Worm (Caenorhabditis elegans) whole organism, young adult: ENCODE measurements around the gene F35A5.8.

Source experiments
- C06A6.2 ChIP-seq: fragments of 200-800 bp; sonication (Bioruptor generic); conservative IDR thresholded peaks from 2 replicates; pipeline ENCODE4 v1.3.6; 2022; ENCODE audit warnings: missing genetic modification characterization, missing compliant biosample characterization
- F39B2.1 ChIP-seq: fragments of 200-800 bp; sonication (Bioruptor generic); IDR thresholded peaks from 2 replicates; pipeline ENCODE4 v1.3.6; 2022; ENCODE audit warnings: missing genetic modification reagents, missing genetic modification characterization, missing compliant biosample characterization
- F55B11.4 ChIP-seq: sonication (generic microtip); optimal IDR thresholded peaks from 2 replicates; lab custom pipeline; 2016; ENCODE audit warnings: missing compliant biosample characterization, missing genetic modification characterization, borderline replicate concordance; ENCODE audit not compliant: insufficient read depth
- Y56A3A.18 ChIP-seq: fragments of 200-800 bp; sonication (Bioruptor generic); IDR thresholded peaks from 2 replicates; pipeline ENCODE4 v1.3.6; 2022; ENCODE audit warnings: missing genetic modification reagents, missing genetic modification characterization, missing compliant biosample characterization
- ama-1 ChIP-seq, 3 experiments: fragments of 150-350 bp in 1 of 3; sonication (generic microtip) in 2 of 3; optimal IDR thresholded peaks; 2 replicates each; lab custom pipeline; 2014 to 2018; ENCODE audit warnings: missing biosample characterization in 2 of 3, missing genetic modification characterization in 2 of 3, missing genetic modification reagents in 2 of 3
- chd-7 ChIP-seq: sonication (generic microtip); optimal IDR thresholded peaks from 2 replicates; lab custom pipeline; 2016; ENCODE audit warnings: mild to moderate bottlenecking, missing genetic modification characterization, moderate library complexity, missing compliant biosample characterization
- sptf-2 ChIP-seq: fragments of 200-800 bp; sonication (Bioruptor generic); optimal IDR thresholded peaks from 2 replicates; lab custom pipeline; 2018; ENCODE audit warnings: mild to moderate bottlenecking, missing genetic modification characterization, missing compliant biosample characterization
- zfh-2 ChIP-seq: fragments of 200-800 bp; sonication (Bioruptor generic); conservative IDR thresholded peaks from 2 replicates; pipeline ENCODE4 v1.3.6; 2022; ENCODE audit warnings: missing genetic modification reagents, missing genetic modification characterization, missing compliant biosample characterization

- TF ChIP-seq sptf-2 (GFP tag; lab: Kevin White, UChicago), result no peak
- no peak for TF ChIP-seq ama-1 (optimal IDR thresholded peaks at IDR 0.05; lab: Kevin White, UChicago)
- TF ChIP-seq ama-1 (GFP tag; optimal IDR thresholded peaks at IDR 0.05; lab: Kevin White, UChicago), result no peak
- TF ChIP-seq chd-7, result no peak
- no peak for TF ChIP-seq Y56A3A.18 (GFP tag; lab: Robert Waterston, UW)
- no peak for TF ChIP-seq zfh-2 (GFP tag; lab: Robert Waterston, UW)
- TF ChIP-seq F55B11.4 (tag; lab: Kevin White, UChicago), result no peak
- no peak for TF ChIP-seq F39B2.1 (GFP tag; lab: Robert Waterston, UW)
- no peak for TF ChIP-seq C06A6.2 (GFP tag; lab: Robert Waterston, UW)
These were observed 43.9 kb downstream of the F35A5.8 start, which contains the start of gene T14G12.6 for ce11 chrX:3759345-3759744.
